Fruit fly (Drosophila melanogaster) whole organism, adult: Measurements from ENCODE around the gene CG31988.

Experiments used
- CG14711 ChIP-seq: fragments of 200-800 bp; sonication (Bioruptor generic); optimal IDR thresholded peaks from 2 replicates; lab custom pipeline; 2018; ENCODE audit warnings: missing biosample characterization, mild to moderate bottlenecking, missing genetic modification characterization, moderate library complexity
- CG7045 ChIP-seq: fragments of 200-800 bp; sonication (Bioruptor generic); optimal IDR thresholded peaks from 2 replicates; lab custom pipeline; 2017; ENCODE audit warnings: missing biosample characterization, mild to moderate bottlenecking, missing genetic modification characterization
- Crg-1 ChIP-seq: fragments of 200-800 bp; sonication (Bioruptor generic); optimal IDR thresholded peaks from 2 replicates; lab custom pipeline; 2016; ENCODE audit warnings: missing biosample characterization, missing genetic modification characterization
- cic ChIP-seq: fragments of 200-800 bp; sonication (Bioruptor generic); optimal IDR thresholded peaks from 2 replicates; lab custom pipeline; 2017; ENCODE audit warnings: missing biosample characterization, mild to moderate bottlenecking, missing genetic modification characterization, moderate library complexity
- kay ChIP-seq: fragments of 200-800 bp; sonication (Bioruptor generic); peaks from one replicate; lab custom pipeline; 2016; ENCODE audit warnings: missing biosample characterization, missing genetic modification characterization, borderline replicate concordance

DNA sequence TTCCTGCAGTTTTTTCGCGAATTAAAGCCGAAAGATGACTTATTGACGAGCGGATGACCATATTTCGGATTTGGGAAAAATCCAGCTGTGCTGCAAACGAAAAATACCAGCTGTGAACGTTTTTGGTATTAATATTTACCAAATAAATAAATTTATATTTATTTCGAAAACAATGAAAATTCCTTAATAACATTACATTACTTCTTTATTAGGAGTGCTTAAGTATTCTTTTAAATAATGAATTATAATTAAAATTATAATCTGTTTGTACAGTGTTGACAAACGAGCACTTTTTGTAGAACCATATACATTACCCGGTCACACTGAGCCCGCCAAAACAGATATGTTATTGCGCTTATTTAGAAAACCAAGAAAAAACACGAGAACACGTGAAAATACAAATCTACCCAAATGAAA, 23.0 kb downstream of the CG31988 start, which contains the start of the genes bur and Mcm10:
- TF ChIP-seq Crg-1 (GFP tag; lab: Kevin White, UChicago), result no peak
- no peak for TF ChIP-seq cic (GFP tag; lab: Kevin White, UChicago)
- peak; percentile 27 for TF ChIP-seq CG14711
- no peak for TF ChIP-seq kay
- no peak for TF ChIP-seq CG7045 (GFP tag; lab: Kevin White, UChicago)
